Worm (Caenorhabditis elegans) whole organism, young adult: ENCODE measurements around the gene R02E4.2.

Experiments used
- B0336.3 ChIP-seq: fragments of 200-800 bp; sonication (Bioruptor generic); IDR thresholded peaks from 2 replicates; pipeline ENCODE4 v1.3.6; 2022; ENCODE audit warnings: missing genetic modification characterization, missing compliant biosample characterization
- C06A6.2 ChIP-seq: fragments of 200-800 bp; sonication (Bioruptor generic); conservative IDR thresholded peaks from 2 replicates; pipeline ENCODE4 v1.3.6; 2022; ENCODE audit warnings: missing genetic modification characterization, missing compliant biosample characterization
- C17E4.6 ChIP-seq: fragments of 200-800 bp; sonication (Bioruptor generic); IDR thresholded peaks from 2 replicates; pipeline ENCODE4 v1.3.6; 2022; ENCODE audit warnings: missing genetic modification reagents, missing genetic modification characterization, missing compliant biosample characterization
- F23B12.7 ChIP-seq: sonication (generic microtip); optimal IDR thresholded peaks from 2 replicates; lab custom pipeline; 2017; ENCODE audit warnings: missing genetic modification characterization, mild to moderate bottlenecking, missing compliant biosample characterization, antibody characterized with exemption, moderate library complexity; ENCODE audit not compliant: insufficient read depth
- F39B2.1 ChIP-seq: fragments of 200-800 bp; sonication (Bioruptor generic); IDR thresholded peaks from 2 replicates; pipeline ENCODE4 v1.3.6; 2022; ENCODE audit warnings: missing genetic modification reagents, missing genetic modification characterization, missing compliant biosample characterization
- F49E8.2 ChIP-seq: sonication (generic microtip); optimal IDR thresholded peaks from 3 replicates; lab custom pipeline; 2017; ENCODE audit warnings: missing genetic modification characterization, mild to moderate bottlenecking, missing compliant biosample characterization, antibody characterized with exemption, moderate library complexity; ENCODE audit not compliant: insufficient read depth
- F52B5.7 ChIP-seq: sonication (generic microtip); optimal IDR thresholded peaks from 2 replicates; lab custom pipeline; 2016; ENCODE audit warnings: mild to moderate bottlenecking, missing genetic modification characterization, missing compliant biosample characterization
- F57A8.1 ChIP-seq: fragments of 200-800 bp; sonication (Bioruptor generic); optimal IDR thresholded peaks from 2 replicates; lab custom pipeline; 2018; ENCODE audit warnings: mild to moderate bottlenecking, missing genetic modification characterization, moderate library complexity, missing compliant biosample characterization
- K11D2.4 ChIP-seq: fragments of 200-800 bp; sonication (Bioruptor generic); IDR thresholded peaks from 2 replicates; pipeline ENCODE4 v1.3.6; 2022; ENCODE audit warnings: missing genetic modification reagents, missing genetic modification characterization, missing compliant biosample characterization
- Y53F4B.3 ChIP-seq: fragments of 200-800 bp; sonication (Bioruptor generic); IDR thresholded peaks from 2 replicates; pipeline ENCODE4 v1.3.6; 2022; ENCODE audit warnings: missing genetic modification reagents, missing genetic modification characterization, missing compliant biosample characterization
- Y79H2A.3 ChIP-seq: fragments of 200-800 bp; sonication (Bioruptor generic); conservative IDR thresholded peaks from 2 replicates; pipeline ENCODE4 v1.3.6; 2022; ENCODE audit warnings: missing genetic modification reagents, missing genetic modification characterization, missing compliant biosample characterization
- attf-5 ChIP-seq: fragments of 200-800 bp; sonication (Bioruptor generic); optimal IDR thresholded peaks from 2 replicates; lab custom pipeline; 2018; ENCODE audit warnings: mild to moderate bottlenecking, missing genetic modification characterization, missing compliant biosample characterization
- bed-1 ChIP-seq: fragments of 200-800 bp; sonication (Bioruptor generic); IDR thresholded peaks from 2 replicates; pipeline ENCODE4 v1.3.6; 2022; ENCODE audit warnings: missing genetic modification reagents, missing genetic modification characterization, missing compliant biosample characterization
- ccch-3 ChIP-seq: fragments of 200-800 bp; sonication (Bioruptor generic); optimal IDR thresholded peaks from 2 replicates; lab custom pipeline; 2018; ENCODE audit warnings: mild to moderate bottlenecking, missing genetic modification characterization, missing compliant biosample characterization
- cebp-1 ChIP-seq, 2 experiments: fragments of 200-800 bp in 1 of 2; sonication (Bioruptor generic) in 1 of 2; sonication (generic microtip) in 1 of 2; IDR thresholded peaks in 1 of 2; optimal IDR thresholded peaks in 1 of 2; 2 replicates each; pipeline versions ENCODE4 v1.3.6 to Lab custom; 2017 to 2022; ENCODE audit warnings: missing compliant biosample characterization in 2 of 2, missing genetic modification characterization in 2 of 2, mild to moderate bottlenecking in 1 of 2, missing genetic modification reagents in 1 of 2, moderate library complexity in 1 of 2
- ceh-40 ChIP-seq: fragments of 200-800 bp; sonication (Bioruptor generic); IDR thresholded peaks from 2 replicates; pipeline ENCODE4 v1.3.6; 2022; ENCODE audit warnings: missing genetic modification characterization, missing compliant biosample characterization
- ceh-58 ChIP-seq: fragments of 200-800 bp; sonication (Bioruptor generic); IDR thresholded peaks from 2 replicates; pipeline ENCODE4 v1.3.6; 2022; ENCODE audit warnings: missing genetic modification characterization, missing compliant biosample characterization
- fkh-3 ChIP-seq: sonication (generic microtip); optimal IDR thresholded peaks from 2 replicates; lab custom pipeline; 2016; ENCODE audit warnings: mild to moderate bottlenecking, missing genetic modification characterization, missing compliant biosample characterization
- hmg-20 ChIP-seq: fragments of 200-800 bp; sonication (Bioruptor generic); IDR thresholded peaks from 2 replicates; pipeline ENCODE4 v1.3.6; 2022; ENCODE audit warnings: missing genetic modification reagents, missing genetic modification characterization, missing compliant biosample characterization
- hsf-1 ChIP-seq: fragments of 200-800 bp; sonication (Bioruptor generic); IDR thresholded peaks from 2 replicates; pipeline ENCODE4 v1.3.6; 2022; ENCODE audit warnings: missing genetic modification reagents, missing genetic modification characterization, missing compliant biosample characterization
- let-607 ChIP-seq, 2 experiments: fragments of 200-800 bp in 1 of 2; sonication (Bioruptor generic) in 1 of 2; sonication (generic microtip) in 1 of 2; optimal IDR thresholded peaks; 2 replicates each; lab custom pipeline; 2016 to 2018; ENCODE audit warnings: mild to moderate bottlenecking in 2 of 2, missing compliant biosample characterization in 2 of 2, missing genetic modification characterization in 2 of 2, moderate library complexity in 2 of 2, missing genotype in 1 of 2
- lin-54 ChIP-seq: fragments of 200-800 bp; sonication (Bioruptor generic); optimal IDR thresholded peaks from 2 replicates; lab custom pipeline; 2018; ENCODE audit warnings: mild to moderate bottlenecking, missing genetic modification characterization, missing compliant biosample characterization
- lir-1 ChIP-seq: fragments of 200-800 bp; sonication (Bioruptor generic); conservative IDR thresholded peaks from 2 replicates; pipeline ENCODE4 v1.3.6; 2022; ENCODE audit warnings: missing genetic modification reagents, missing genetic modification characterization, missing compliant biosample characterization
- madf-3 ChIP-seq: fragments of 200-800 bp; sonication (Bioruptor generic); IDR thresholded peaks from 2 replicates; pipeline ENCODE4 v1.3.6; 2022; ENCODE audit warnings: missing genetic modification reagents, missing genetic modification characterization, missing compliant biosample characterization
- mxl-1 ChIP-seq: sonication (generic microtip); optimal IDR thresholded peaks from 2 replicates; lab custom pipeline; 2016; ENCODE audit warnings: missing genetic modification characterization, missing compliant biosample characterization
- nfyb-1 ChIP-seq: fragments of 200-800 bp; sonication (Bioruptor generic); IDR thresholded peaks from 2 replicates; pipeline ENCODE4 v1.3.6; 2022; ENCODE audit warnings: missing genetic modification reagents, missing genetic modification characterization, missing compliant biosample characterization
- nhr-120 ChIP-seq: fragments of 200-800 bp; sonication (Bioruptor generic); IDR thresholded peaks from 2 replicates; pipeline ENCODE4 v1.3.6; 2022; ENCODE audit warnings: missing genetic modification characterization, missing compliant biosample characterization
- nhr-90 ChIP-seq: sonication (generic microtip); optimal IDR thresholded peaks from 2 replicates; lab custom pipeline; 2016; ENCODE audit warnings: missing genotype, mild to moderate bottlenecking, missing genetic modification characterization, missing compliant biosample characterization
- rcor-1 ChIP-seq: fragments of 200-800 bp; sonication (Bioruptor generic); IDR thresholded peaks from 2 replicates; pipeline ENCODE4 v1.3.6; 2022; ENCODE audit warnings: missing genetic modification reagents, missing genetic modification characterization, missing compliant biosample characterization
- rpc-1 ChIP-seq, 2 experiments: fragments of 150-350 bp in 1 of 2; sonication (generic microtip) in 1 of 2; optimal IDR thresholded peaks; 2 replicates each; lab custom pipeline; 2014 to 2018; ENCODE audit warnings: missing biosample characterization in 1 of 2, missing genetic modification characterization in 1 of 2, missing genetic modification reagents in 1 of 2, missing genotype in 1 of 2
- snpc-1.1 ChIP-seq: sonication (generic microtip); optimal IDR thresholded peaks from 2 replicates; lab custom pipeline; 2017; ENCODE audit warnings: missing genetic modification characterization, mild to moderate bottlenecking, missing compliant biosample characterization, antibody characterized with exemption, moderate library complexity, missing genotype, missing genetic modification reagents; ENCODE audit not compliant: insufficient read depth
- snpc-1.3 ChIP-seq: sonication (generic microtip); optimal IDR thresholded peaks from 2 replicates; lab custom pipeline; 2017; ENCODE audit warnings: missing genetic modification characterization, mild to moderate bottlenecking, missing compliant biosample characterization, antibody characterized with exemption, moderate library complexity, missing genotype, missing genetic modification reagents; ENCODE audit not compliant: insufficient read depth
- tbx-9 ChIP-seq: sonication (generic microtip); optimal IDR thresholded peaks from 2 replicates; lab custom pipeline; 2016; ENCODE audit warnings: borderline replicate concordance, missing genetic modification characterization, inconsistent platforms, missing compliant biosample characterization
- tlf-1 ChIP-seq: fragments of 200-800 bp; sonication (Bioruptor generic); optimal IDR thresholded peaks from 2 replicates; lab custom pipeline; 2018; ENCODE audit warnings: mild to moderate bottlenecking, missing genetic modification characterization, missing compliant biosample characterization
- unc-130 ChIP-seq: sonication (generic microtip); optimal IDR thresholded peaks from 2 replicates; lab custom pipeline; 2016; ENCODE audit warnings: missing genetic modification reagents, missing genetic modification characterization, missing compliant biosample characterization
- unc-62 ChIP-seq: fragments of 150-350 bp; optimal IDR thresholded peaks from 2 replicates; lab custom pipeline; 2014; ENCODE audit warnings: missing biosample characterization, missing genetic modification reagents, missing genetic modification characterization
- xnd-1 ChIP-seq: sonication (generic microtip); optimal IDR thresholded peaks from 2 replicates; lab custom pipeline; 2016; ENCODE audit warnings: missing genotype, missing genetic modification reagents, missing genetic modification characterization, missing compliant biosample characterization
- zim-3 ChIP-seq: sonication (generic microtip); optimal IDR thresholded peaks from 2 replicates; lab custom pipeline; 2017; ENCODE audit warnings: mild to moderate bottlenecking, missing genetic modification characterization, moderate library complexity, missing compliant biosample characterization
- ztf-22 ChIP-seq: fragments of 200-800 bp; sonication (Bioruptor generic); optimal IDR thresholded peaks from 2 replicates; lab custom pipeline; 2018; ENCODE audit warnings: mild to moderate bottlenecking, missing genetic modification characterization, moderate library complexity, missing compliant biosample characterization
- ztf-25 ChIP-seq: fragments of 200-800 bp; sonication (Bioruptor generic); IDR thresholded peaks from 2 replicates; pipeline ENCODE4 v1.3.6; 2022; ENCODE audit warnings: missing genetic modification reagents, missing genetic modification characterization, missing compliant biosample characterization
- ztf-26 ChIP-seq: sonication (generic microtip); optimal IDR thresholded peaks from 2 replicates; lab custom pipeline; 2017; ENCODE audit warnings: missing genetic modification characterization, missing compliant biosample characterization
- ztf-3 ChIP-seq: fragments of 200-800 bp; sonication (Bioruptor generic); optimal IDR thresholded peaks from 2 replicates; lab custom pipeline; 2018; ENCODE audit warnings: mild to moderate bottlenecking, missing genetic modification characterization, missing compliant biosample characterization

The R02E4.2 gene

ce11 chrX:4109970-4110369 lies 2.7 kb downstream of the R02E4.2 start:
- no peak for TF ChIP-seq snpc-1.3 (tag; lab: Kevin White, UChicago)
- no peak for TF ChIP-seq F52B5.7 (tag; lab: Kevin White, UChicago)
- no peak for TF ChIP-seq hsf-1
- no peak for TF ChIP-seq bed-1
- no peak for TF ChIP-seq ztf-3 (GFP tag; lab: Kevin White, UChicago)
- no peak for TF ChIP-seq B0336.3 (GFP tag; lab: Robert Waterston, UW)
- TF ChIP-seq nfyb-1 (GFP tag; lab: Robert Waterston, UW), result no peak
- no peak for TF ChIP-seq nhr-90 (tag; lab: Kevin White, UChicago)
- no peak for TF ChIP-seq zim-3
- TF ChIP-seq madf-3, result no peak
- no peak for TF ChIP-seq tlf-1 (GFP tag; lab: Kevin White, UChicago)
- TF ChIP-seq rcor-1 (GFP tag; lab: Robert Waterston, UW), result no peak
- no peak for TF ChIP-seq rpc-1 (optimal IDR thresholded peaks at IDR 0.05; lab: Kevin White, UChicago)
- TF ChIP-seq rpc-1 (tag; optimal IDR thresholded peaks at IDR 0.05; lab: Kevin White, UChicago), result no peak
- TF ChIP-seq, all 124 proteins: peak for 0

- TF ChIP-seq ztf-25 (GFP tag; lab: Robert Waterston, UW) (no peak), mxl-1 (no peak), lin-54 (GFP tag; lab: Kevin White, UChicago) (no peak), fkh-3 (tag; lab: Kevin White, UChicago) (no peak), ccch-3 (GFP tag; lab: Kevin White, UChicago) (no peak), Y79H2A.3 (GFP tag; lab: Robert Waterston, UW) (no peak), hmg-20 (GFP tag; lab: Robert Waterston, UW) (no peak), ceh-40 (GFP tag; lab: Robert Waterston, UW) (no peak), rcor-1 (GFP tag; lab: Robert Waterston, UW) (no peak), nhr-120 (no peak), snpc-1.1 (tag; lab: Kevin White, UChicago) (no peak), F57A8.1 (GFP tag; lab: Kevin White, UChicago) (no peak), unc-62 (GFP tag; lab: Kevin White, UChicago) (no peak), rpc-1 (optimal IDR thresholded peaks at IDR 0.05; lab: Kevin White, UChicago) (no peak), rpc-1 (tag; optimal IDR thresholded peaks at IDR 0.05; lab: Kevin White, UChicago) (no peak), F23B12.7 (tag; lab: Kevin White, UChicago) (no peak), let-607 (tag; optimal IDR thresholded peaks at IDR 0.05; lab: Kevin White, UChicago) (no peak), ceh-58 (GFP tag; lab: Robert Waterston, UW) (no peak), madf-3 (no peak), lir-1 (no peak), B0336.3 (GFP tag; lab: Robert Waterston, UW) (no peak)
Observed at ce11 chrX:4111416-4111815, 4.2 kb downstream of the R02E4.2 start, which contains the start of gene F09F9.2. Gene F09F9.2, minus strand, starts transcription at chrX:4111440.

- TF ChIP-seq C06A6.2, result no peak
- TF ChIP-seq tbx-9 (tag; lab: Kevin White, UChicago), result no peak
- no peak for TF ChIP-seq F39B2.1 (GFP tag; lab: Robert Waterston, UW)
- no peak for TF ChIP-seq tlf-1 (GFP tag; lab: Kevin White, UChicago)
- no peak for TF ChIP-seq attf-5 (GFP tag; lab: Kevin White, UChicago)
- TF ChIP-seq ceh-58 (GFP tag; lab: Robert Waterston, UW), result no peak
- no peak for TF ChIP-seq ccch-3 (GFP tag; lab: Kevin White, UChicago)
- no peak for TF ChIP-seq unc-62 (GFP tag; lab: Kevin White, UChicago)
- TF ChIP-seq ztf-26 (tag; lab: Kevin White, UChicago), result no peak
- TF ChIP-seq F23B12.7 (tag; lab: Kevin White, UChicago), result no peak
- TF ChIP-seq K11D2.4 (GFP tag; lab: Robert Waterston, UW), result no peak
- TF ChIP-seq cebp-1 (GFP tag; IDR thresholded peaks at IDR 0.05; lab: Robert Waterston, UW), result no peak
- no peak for TF ChIP-seq cebp-1 (tag; optimal IDR thresholded peaks at IDR 0.05; lab: Kevin White, UChicago)
- TF ChIP-seq ztf-22 (GFP tag; lab: Kevin White, UChicago), result no peak
- TF ChIP-seq F49E8.2 (tag; lab: Kevin White, UChicago), result no peak
- TF ChIP-seq unc-130 (GFP tag; lab: Kevin White, UChicago), result no peak
- TF ChIP-seq C17E4.6 (GFP tag; lab: Robert Waterston, UW), result no peak
- no peak for TF ChIP-seq Y53F4B.3 (GFP tag; lab: Robert Waterston, UW)
- TF ChIP-seq xnd-1 (tag; lab: Kevin White, UChicago), result no peak
- no peak for TF ChIP-seq F52B5.7 (tag; lab: Kevin White, UChicago)
- TF ChIP-seq, all 124 proteins: peak for 0
Observed at ce11 chrX:4115026-4115425, 7.8 kb downstream of the R02E4.2 start, which contains the start of gene F09F9.1. Gene F09F9.1, plus strand, starts transcription at chrX:4115326.
